Worm (Caenorhabditis elegans) whole organism, L4 larva: ENCODE data around the gene ifp-1.

Experiments used
- R02D3.7 ChIP-seq: fragments of 150-350 bp; sonication (generic microtip); optimal IDR thresholded peaks from 3 replicates; lab custom pipeline; 2014; ENCODE audit warnings: missing biosample characterization, missing genetic modification characterization
- Y75B8A.6 ChIP-seq: fragments of 200-800 bp; sonication (Bioruptor generic); IDR thresholded peaks from 2 replicates; pipeline ENCODE4 v1.3.6; 2022; ENCODE audit warnings: missing genetic modification reagents, missing genetic modification characterization, missing compliant biosample characterization
- aha-1 ChIP-seq: fragments of 150-350 bp; peaks from one replicate; lab custom pipeline; 2014; ENCODE audit warnings: missing biosample characterization, missing genetic modification characterization
- ceh-20 ChIP-seq: fragments of 200-800 bp; sonication (Bioruptor generic); IDR thresholded peaks from 2 replicates; pipeline ENCODE4 v1.3.6; 2022; ENCODE audit warnings: missing genetic modification reagents, missing genetic modification characterization, missing compliant biosample characterization
- ceh-28 ChIP-seq: fragments of 150-350 bp; optimal IDR thresholded peaks from 2 replicates; lab custom pipeline; 2014; ENCODE audit warnings: missing biosample characterization, missing genetic modification reagents, missing genetic modification characterization
- ceh-32 ChIP-seq: sonication (generic microtip); optimal IDR thresholded peaks from 2 replicates; lab custom pipeline; 2016; ENCODE audit warnings: mild to moderate bottlenecking, missing genetic modification characterization, missing compliant biosample characterization; ENCODE audit not compliant: poor library complexity
- ctbp-1 ChIP-seq: fragments of 200-800 bp; sonication (Bioruptor generic); IDR thresholded peaks from 2 replicates; pipeline ENCODE4 v1.3.6; 2022; ENCODE audit warnings: missing genetic modification reagents, missing genetic modification characterization, missing compliant biosample characterization
- daf-8 ChIP-seq: fragments of 200-800 bp; sonication (Bioruptor generic); IDR thresholded peaks from 2 replicates; pipeline ENCODE4 v1.3.6; 2022; ENCODE audit warnings: missing genetic modification characterization, missing compliant biosample characterization
- dmd-6 ChIP-seq: fragments of 200-800 bp; sonication (Bioruptor generic); IDR thresholded peaks from 2 replicates; pipeline ENCODE4 v1.3.6; 2022; ENCODE audit warnings: missing genetic modification reagents, missing genetic modification characterization, missing compliant biosample characterization
- dpl-1 ChIP-seq: fragments of 150-350 bp; optimal IDR thresholded peaks from 2 replicates; lab custom pipeline; 2014; ENCODE audit warnings: missing biosample characterization, missing genetic modification reagents, missing genetic modification characterization
- egl-43 ChIP-seq: fragments of 200-800 bp; sonication (Bioruptor generic); IDR thresholded peaks from 2 replicates; pipeline ENCODE4 v1.3.6; 2022; ENCODE audit warnings: missing genetic modification reagents, missing genetic modification characterization, missing compliant biosample characterization
- fkh-10 ChIP-seq: fragments of 150-350 bp; optimal IDR thresholded peaks from 2 replicates; lab custom pipeline; 2014; ENCODE audit warnings: missing biosample characterization, missing genetic modification reagents, missing genetic modification characterization
- fos-1 ChIP-seq: fragments of 150-350 bp; optimal IDR thresholded peaks from 2 replicates; lab custom pipeline; 2014; ENCODE audit warnings: missing biosample characterization, missing genetic modification characterization
- hlh-11 ChIP-seq: fragments of 200-800 bp; sonication (Bioruptor generic); optimal IDR thresholded peaks from 2 replicates; lab custom pipeline; 2018; ENCODE audit warnings: mild to moderate bottlenecking, missing genetic modification characterization, missing compliant biosample characterization
- hlh-30 ChIP-seq: sonication (generic microtip); optimal IDR thresholded peaks from 2 replicates; lab custom pipeline; 2017; ENCODE audit warnings: antibody characterized with exemption, mild to moderate bottlenecking, missing genetic modification characterization, missing compliant biosample characterization; ENCODE audit not compliant: insufficient read depth
- jun-1 ChIP-seq: fragments of 150-350 bp; optimal IDR thresholded peaks from 2 replicates; lab custom pipeline; 2014; ENCODE audit warnings: missing biosample characterization, missing genetic modification reagents, missing genetic modification characterization
- lin-1 ChIP-seq: fragments of 200-800 bp; sonication (Bioruptor generic); IDR thresholded peaks from 2 replicates; pipeline ENCODE4 v1.3.6; 2022; ENCODE audit warnings: missing genetic modification reagents, missing genetic modification characterization, missing compliant biosample characterization
- lin-38 ChIP-seq: fragments of 200-800 bp; sonication (Bioruptor generic); IDR thresholded peaks from 2 replicates; pipeline ENCODE4 v1.3.6; 2022; ENCODE audit warnings: missing genetic modification reagents, missing genetic modification characterization, missing compliant biosample characterization
- mdl-1 ChIP-seq, 2 experiments: fragments of 150-350 bp in 1 of 2; sonication (generic microtip) in 1 of 2; optimal IDR thresholded peaks; 2 replicates each; lab custom pipeline; 2014 to 2017; ENCODE audit warnings: missing biosample characterization in 2 of 2, missing genetic modification characterization in 2 of 2
- nhr-11 ChIP-seq: fragments of 150-350 bp; optimal IDR thresholded peaks from 2 replicates; lab custom pipeline; 2014; ENCODE audit warnings: missing biosample characterization, missing genetic modification characterization
- nhr-237 ChIP-seq: sonication (generic microtip); optimal IDR thresholded peaks from 2 replicates; lab custom pipeline; 2017; ENCODE audit warnings: missing biosample characterization, missing genetic modification characterization
- nhr-25 ChIP-seq: sonication (generic microtip); optimal IDR thresholded peaks from 2 replicates; lab custom pipeline; 2017; ENCODE audit warnings: missing genetic modification characterization, mild to moderate bottlenecking, missing compliant biosample characterization, antibody characterized with exemption, moderate library complexity, borderline replicate concordance; ENCODE audit not compliant: insufficient read depth
- nhr-28 ChIP-seq: fragments of 150-350 bp; optimal IDR thresholded peaks from 2 replicates; lab custom pipeline; 2014; ENCODE audit warnings: missing biosample characterization, missing genetic modification characterization
- nhr-41 ChIP-seq: fragments of 200-800 bp; sonication (Bioruptor generic); IDR thresholded peaks from 2 replicates; pipeline ENCODE4 v1.3.6; 2022; ENCODE audit warnings: missing genetic modification reagents, missing genetic modification characterization, missing compliant biosample characterization
- php-3 ChIP-seq: fragments of 200-800 bp; sonication (Bioruptor generic); IDR thresholded peaks from 2 replicates; pipeline ENCODE4 v1.3.6; 2022; ENCODE audit warnings: missing genetic modification reagents, missing genetic modification characterization, missing compliant biosample characterization
- set-16 ChIP-seq: fragments of 200-800 bp; sonication (Bioruptor generic); IDR thresholded peaks from 2 replicates; pipeline ENCODE4 v1.3.6; 2022; ENCODE audit warnings: missing genetic modification reagents, missing genetic modification characterization, missing compliant biosample characterization
- snpc-4 ChIP-seq: fragments of 150-350 bp; optimal IDR thresholded peaks from 2 replicates; lab custom pipeline; 2014; ENCODE audit warnings: missing biosample characterization, missing genetic modification characterization
- unc-62 ChIP-seq, 3 experiments: fragments of 150-350 bp in 1 of 3; sonication (generic microtip); optimal IDR thresholded peaks in 2 of 3; peaks in 1 of 3; 1 replicate in 1 of 3; 2 replicates in 2 of 3; lab custom pipeline; 2014 to 2017; ENCODE audit warnings: missing biosample characterization in 3 of 3, missing genetic modification characterization in 3 of 3, missing genetic modification reagents in 3 of 3, missing genotype in 1 of 3
- vab-7 ChIP-seq: fragments of 200-800 bp; sonication (Bioruptor generic); IDR thresholded peaks from 2 replicates; pipeline ENCODE4 v1.3.6; 2022; ENCODE audit warnings: missing genetic modification reagents, missing genetic modification characterization, missing compliant biosample characterization
- zfp-2 ChIP-seq: sonication (generic microtip); optimal IDR thresholded peaks from 2 replicates; lab custom pipeline; 2016; ENCODE audit warnings: mild to moderate bottlenecking, missing genetic modification characterization, missing compliant biosample characterization
- ztf-7 ChIP-seq: fragments of 150-350 bp; optimal IDR thresholded peaks from 2 replicates; lab custom pipeline; 2014; ENCODE audit warnings: missing biosample characterization, missing genetic modification characterization

The ifp-1 gene

ce11 chrX:9667391-9667790 lies 12.6 kb downstream of the ifp-1 start:
- peak; percentile 61 for TF ChIP-seq nhr-28 (tag; lab: Kevin White, UChicago)
- peak; percentile 43 for TF ChIP-seq hlh-11 (tag; lab: Kevin White, UChicago)
- no peak for TF ChIP-seq snpc-4 (tag; lab: Kevin White, UChicago)
- TF ChIP-seq nhr-11 (tag; lab: Kevin White, UChicago), result peak; percentile 11
- TF ChIP-seq ctbp-1, result no peak
- 0 out of 2 replicates have a peak, but pooled peaks have one; percentile 13 for TF ChIP-seq dmd-6 (GFP tag; lab: Robert Waterston, UW)
- TF ChIP-seq hlh-30 (tag; lab: Kevin White, UChicago), result peak; percentile 22
- no peak for TF ChIP-seq nhr-237 (tag; lab: Kevin White, UChicago)

- TF ChIP-seq vab-7 (GFP tag; lab: Robert Waterston, UW), result no peak
- TF ChIP-seq aha-1, result peak; percentile 93
Observed at ce11 chrX:9665944-9666343, 14.0 kb downstream of the ifp-1 start.

- TF ChIP-seq snpc-4 (tag; lab: Kevin White, UChicago), result no peak
- TF ChIP-seq aha-1, result peak; percentile 91
Observed at ce11 chrX:9656772-9657171, 23.2 kb downstream of the ifp-1 start.

- TF ChIP-seq ceh-20 (GFP tag; lab: Robert Waterston, UW) (no peak), php-3 (no peak), egl-43 (GFP tag; lab: Robert Waterston, UW) (no peak)
Observed at ce11 chrX:9654232-9654631, 25.7 kb downstream of the ifp-1 start.

ce11 chrX:9653478-9653877 lies 26.5 kb downstream of the ifp-1 start:
- TF ChIP-seq ztf-7 (no peak), Y75B8A.6 (no peak), mdl-1 (tag; optimal IDR thresholded peaks at IDR 0.05; lab: Kevin White, UChicago) (no peak), R02D3.7 (no peak), lin-38 (no peak), fos-1 (no peak), ceh-32 (tag; lab: Kevin White, UChicago) (no peak), nhr-41 (GFP tag; lab: Robert Waterston, UW) (no peak), nhr-25 (tag; lab: Kevin White, UChicago) (no peak), dpl-1 (no peak), daf-8 (GFP tag; lab: Robert Waterston, UW) (no peak), set-16 (no peak), lin-1 (no peak), jun-1 (tag; lab: Kevin White, UChicago) (no peak)

ce11 chrX:9653016-9653415 lies 27.0 kb downstream of the ifp-1 start, which contains the start of gene aex-2:
TSS of gene aex-2 (minus strand) at chrX:9653116.
- TF ChIP-seq ceh-28 (tag; lab: Kevin White, UChicago), result no peak
- TF ChIP-seq unc-62 (GFP tag; optimal IDR thresholded peaks at IDR 0.05 in 1 of 2; lab: Kevin White, UChicago), result peak in 1 of 2 experiments; percentile 48
- TF ChIP-seq unc-62 (tag; optimal IDR thresholded peaks at IDR 0.05; lab: Kevin White, UChicago), result no peak
- TF ChIP-seq, all 104 proteins: peak for 1

ce11 chrX:9648098-9648574 lies 31.8 kb downstream of the ifp-1 start, which contains the start of gene F34H10.4:
TSS of gene F34H10.4 (plus strand) at chrX:9648524.
- no peak for TF ChIP-seq nhr-41 (GFP tag; lab: Robert Waterston, UW)
- peak; percentile 85 for TF ChIP-seq fkh-10 (GFP tag; lab: Kevin White, UChicago)
- TF ChIP-seq zfp-2 (tag; lab: Kevin White, UChicago), result no peak
- no peak for TF ChIP-seq ztf-7
- TF ChIP-seq unc-62 (GFP tag; optimal IDR thresholded peaks at IDR 0.05 in 1 of 2; lab: Kevin White, UChicago), result peak in 1 of 2 experiments; percentile 67
- no peak for TF ChIP-seq unc-62 (tag; optimal IDR thresholded peaks at IDR 0.05; lab: Kevin White, UChicago)
